Fruit fly (Drosophila melanogaster): ENCODE measurements around the gene Wnt5.

dm6 chrX:18504948-18505597, at the start of gene Wnt5:
- TF ChIP-seq Gug (GFP tag; IDR thresholded peaks at IDR 0.05) (no peak), salr (GFP tag; optimal IDR thresholded peaks at IDR 0.05) (no peak), Sox102F (GFP tag; optimal IDR thresholded peaks at IDR 0.05) (no peak), Lpt (GFP tag; optimal IDR thresholded peaks at IDR 0.05) (peak; percentile 23), Ets96B (tag; optimal IDR thresholded peaks at IDR 0.05) (no peak)

Data from whole organism, prepupa.